Worm (Caenorhabditis elegans): ENCODE results near the gene F36A4.4.

DNA sequence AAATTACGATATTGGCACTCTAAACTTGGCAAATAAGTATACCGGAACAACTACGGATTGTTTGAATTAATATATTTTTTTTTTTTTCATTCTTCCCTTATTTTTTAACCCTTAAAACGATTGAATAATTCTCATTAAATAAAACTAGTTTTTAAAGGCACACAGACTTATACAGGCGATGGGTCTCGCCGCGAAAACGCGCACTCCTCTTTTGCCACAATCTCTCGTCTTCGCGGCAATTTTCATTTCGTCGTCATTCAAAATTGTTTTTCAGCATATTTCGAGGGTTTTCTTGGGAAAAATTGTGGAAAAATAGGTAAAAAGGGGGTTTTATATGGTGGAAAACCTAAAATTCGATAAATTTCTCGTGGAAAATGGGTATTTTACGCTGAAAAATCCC lies 20.1 kb upstream of the F36A4.4 start:
- TF ChIP-seq W03F9.2 (tag; optimal IDR thresholded peaks at IDR 0.05) (no peak), him-1 (tag; optimal IDR thresholded peaks at IDR 0.05) (no peak)

Data from whole organism, L4/young adult.